Fruit fly (Drosophila melanogaster) whole organism, wandering third instar larva: ENCODE data around the gene UBL3.

Experiments
- CG9705 ChIP-seq: fragments of 200-800 bp; sonication (Bioruptor generic); optimal IDR thresholded peaks from 2 replicates; lab custom pipeline; 2018; ENCODE audit warnings: missing biosample characterization, mild to moderate bottlenecking, missing genetic modification characterization
- Rel ChIP-seq, 2 experiments: fragments of 200-800 bp; sonication (Bioruptor generic) in 1 of 2; optimal IDR thresholded peaks; 2 replicates in 1 of 2; 3 replicates in 1 of 2; lab custom pipeline; 2016 to 2019; ENCODE audit warnings: mild to moderate bottlenecking in 2 of 2, missing biosample characterization in 2 of 2, missing genetic modification characterization in 2 of 2, moderate library complexity in 1 of 2
- br ChIP-seq: fragments of 200-800 bp; sonication (Bioruptor generic); optimal IDR thresholded peaks from 2 replicates; lab custom pipeline; 2016; ENCODE audit warnings: missing biosample characterization, missing genetic modification characterization
- dl ChIP-seq, 2 experiments: fragments of 175-275, 200-275 bp in 1 of 2; fragments of 200-275 bp in 1 of 2; sonication (Bioruptor generic); optimal IDR thresholded peaks; lab custom pipeline; 2018; ENCODE audit warnings: mild to moderate bottlenecking in 2 of 2, missing biosample characterization in 2 of 2, missing genetic modification characterization in 2 of 2, moderate library complexity in 2 of 2; ENCODE audit not compliant: partially characterized antibody in 2 of 2, insufficient read depth in 1 of 2
- lola ChIP-seq: fragments of >200 bp; optimal IDR thresholded peaks from 2 replicates; lab custom pipeline; 2017; ENCODE audit warnings: missing biosample characterization, missing genetic modification characterization
- psq ChIP-seq: fragments of 200-800 bp; sonication (Bioruptor generic); optimal IDR thresholded peaks from 3 replicates; lab custom pipeline; 2017; ENCODE audit warnings: missing biosample characterization, mild to moderate bottlenecking, missing genetic modification characterization, moderate library complexity

The UBL3 gene

dm6 chrX:15802880-15803650 lies 49.9 kb downstream of the UBL3 start (continued):
- TF ChIP-seq psq (GFP tag; lab: Kevin White, UChicago) (peak; percentile 10), lola (GFP tag; lab: Kevin White, UChicago) (no peak), br (GFP tag; lab: Kevin White, UChicago) (no peak), Rel (GFP tag; optimal IDR thresholded peaks at IDR 0.05; lab: Kevin White, UChicago) (no peak), Rel (tag; optimal IDR thresholded peaks at IDR 0.05; lab: Kevin White, UChicago) (peak; percentile 89), dl (GFP tag; optimal IDR thresholded peaks at IDR 0.05; lab: Kevin White, UChicago; ENCODE audit: insufficient read depth in 1 of 2, partially characterized antibody in 2 of 2) (no peak), CG9705 (GFP tag; lab: Kevin White, UChicago) (no peak)
